Fruit fly (Drosophila melanogaster) whole organism, adult: ENCODE measurements around the gene Rcd5.

Source experiments
- CG11617 ChIP-seq: fragments of 200-800 bp; sonication (Bioruptor generic); optimal IDR thresholded peaks from 2 replicates; lab custom pipeline; 2017; ENCODE audit warnings: mild to moderate bottlenecking, missing biosample characterization, missing genetic modification reagents, missing genetic modification characterization
- CG12768 ChIP-seq: fragments of 200-800 bp; sonication (Bioruptor generic); optimal IDR thresholded peaks from 2 replicates; lab custom pipeline; 2017; ENCODE audit warnings: missing biosample characterization, missing genetic modification characterization, mild to moderate bottlenecking, moderate library complexity, missing genetic modification reagents
- CG7045 ChIP-seq: fragments of 200-800 bp; sonication (Bioruptor generic); optimal IDR thresholded peaks from 2 replicates; lab custom pipeline; 2017; ENCODE audit warnings: missing biosample characterization, mild to moderate bottlenecking, missing genetic modification characterization
- CG7101 ChIP-seq: fragments of 200-800 bp; sonication (Bioruptor generic); optimal IDR thresholded peaks from 2 replicates; lab custom pipeline; 2018; ENCODE audit warnings: missing biosample characterization, mild to moderate bottlenecking, missing genetic modification characterization, moderate library complexity
- Crg-1 ChIP-seq: fragments of 200-800 bp; sonication (Bioruptor generic); optimal IDR thresholded peaks from 2 replicates; lab custom pipeline; 2016; ENCODE audit warnings: missing biosample characterization, missing genetic modification characterization
- Hr96 ChIP-seq: fragments of 200-800 bp; sonication (Bioruptor generic); optimal IDR thresholded peaks from 2 replicates; lab custom pipeline; 2016; ENCODE audit warnings: missing biosample characterization, missing genetic modification characterization
- Mnt ChIP-seq: fragments of 200-800 bp; sonication (Bioruptor generic); optimal IDR thresholded peaks from 2 replicates; lab custom pipeline; 2016; ENCODE audit warnings: missing biosample characterization, mild to moderate bottlenecking, missing genetic modification characterization
- bab1 ChIP-seq: fragments of 200-800 bp; sonication (Bioruptor generic); optimal IDR thresholded peaks from 3 replicates; lab custom pipeline; 2019; ENCODE audit warnings: missing biosample characterization, mild to moderate bottlenecking, missing genetic modification characterization, moderate library complexity
- cic ChIP-seq: fragments of 200-800 bp; sonication (Bioruptor generic); optimal IDR thresholded peaks from 2 replicates; lab custom pipeline; 2017; ENCODE audit warnings: missing biosample characterization, mild to moderate bottlenecking, missing genetic modification characterization, moderate library complexity
- kay ChIP-seq: fragments of 200-800 bp; sonication (Bioruptor generic); peaks from one replicate; lab custom pipeline; 2016; ENCODE audit warnings: missing biosample characterization, missing genetic modification characterization, borderline replicate concordance
- toe ChIP-seq: fragments of 200-800 bp; sonication (Bioruptor generic); optimal IDR thresholded peaks from 2 replicates; lab custom pipeline; 2016; ENCODE audit warnings: missing biosample characterization, missing genetic modification characterization

DNA sequence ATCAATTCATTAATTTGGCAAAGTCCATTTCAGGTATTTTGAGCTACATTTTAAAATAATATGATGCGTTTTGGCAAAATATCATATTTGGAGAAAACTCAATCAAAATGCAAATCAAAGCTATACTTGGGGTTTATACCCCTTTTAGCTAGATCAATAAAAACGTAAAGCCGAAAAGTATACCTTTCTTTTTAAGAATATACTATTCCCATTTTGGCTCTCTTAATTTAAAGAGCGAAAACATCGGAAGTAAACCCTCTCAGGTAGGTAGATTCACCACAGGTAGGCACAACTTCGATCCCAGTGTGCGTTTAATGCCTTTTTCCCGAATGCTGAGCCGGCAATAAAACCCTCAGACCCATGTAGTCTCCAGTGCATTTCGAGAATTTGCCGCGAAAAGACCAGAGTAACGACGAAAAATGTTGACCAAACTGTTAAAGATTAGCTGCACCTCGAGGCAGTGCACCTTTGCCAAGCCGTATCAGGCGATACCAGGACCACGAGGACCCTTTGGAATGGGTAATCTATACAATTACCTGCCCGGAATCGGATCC, 21.7 kb downstream of the Rcd5 start, which contains the start of gene dib:
- TF ChIP-seq Crg-1 (no peak), CG12768 (no peak), kay (GFP tag; lab: Kevin White, UChicago) (no peak), CG7101 (tag; lab: Kevin White, UChicago) (no peak), CG7045 (GFP tag; lab: Kevin White, UChicago) (no peak), Hr96 (GFP tag; lab: Kevin White, UChicago) (no peak), bab1 (GFP tag; lab: Kevin White, UChicago) (peak; percentile 47), Mnt (GFP tag; lab: Kevin White, UChicago) (no peak), cic (GFP tag; lab: Kevin White, UChicago) (no peak), toe (GFP tag; lab: Kevin White, UChicago) (no peak), CG11617 (no peak)
